Worm (Caenorhabditis elegans) whole organism, L3 larva: ENCODE data around the gene ugt-32.

ENCODE experiments used
- ama-1 ChIP-seq: fragments of 150-350 bp; optimal IDR thresholded peaks from 2 replicates; lab custom pipeline; 2018
- ceh-16 ChIP-seq: sonication (generic microtip); optimal IDR thresholded peaks from 2 replicates; lab custom pipeline; 2017; ENCODE audit warnings: missing biosample characterization, missing genetic modification characterization
- egl-27 ChIP-seq: sonication (generic microtip); optimal IDR thresholded peaks from 4 replicates; lab custom pipeline; 2017; ENCODE audit warnings: missing biosample characterization, missing genetic modification reagents, missing genetic modification characterization
- elt-2 ChIP-seq: sonication (generic microtip); optimal IDR thresholded peaks from 2 replicates; lab custom pipeline; 2016; ENCODE audit warnings: missing genetic modification reagents, mild to moderate bottlenecking, missing genetic modification characterization, missing compliant biosample characterization
- elt-3 ChIP-seq, 3 experiments: fragments of 150-350 bp in 1 of 3; sonication (generic microtip) in 2 of 3; optimal IDR thresholded peaks; 2 replicates in 2 of 3; 4 replicates in 1 of 3; lab custom pipeline; 2014 to 2017; ENCODE audit warnings: missing biosample characterization in 3 of 3, missing genetic modification characterization in 3 of 3
- lin-15B ChIP-seq: fragments of 150-350 bp; optimal IDR thresholded peaks from 2 replicates; lab custom pipeline; 2014; ENCODE audit warnings: missing biosample characterization, missing genetic modification characterization
- nhr-11 ChIP-seq: fragments of 150-350 bp; optimal IDR thresholded peaks from 2 replicates; lab custom pipeline; 2014; ENCODE audit warnings: missing biosample characterization, missing genetic modification characterization
- nhr-23 ChIP-seq: fragments of 150-350 bp; optimal IDR thresholded peaks from 2 replicates; lab custom pipeline; 2014; ENCODE audit warnings: missing biosample characterization, missing genetic modification reagents, missing genetic modification characterization
- nhr-43 ChIP-seq: sonication (generic microtip); optimal IDR thresholded peaks from 2 replicates; lab custom pipeline; 2016; ENCODE audit warnings: mild to moderate bottlenecking, missing genetic modification characterization, missing compliant biosample characterization; ENCODE audit not compliant: poor library complexity, severe bottlenecking
- nhr-67 ChIP-seq: fragments of 150-350 bp; optimal IDR thresholded peaks from 2 replicates; lab custom pipeline; 2014; ENCODE audit warnings: missing biosample characterization, missing genetic modification characterization
- pqm-1 ChIP-seq: fragments of 150-350 bp; optimal IDR thresholded peaks from 2 replicates; lab custom pipeline; 2017; ENCODE audit warnings: missing biosample characterization, missing genetic modification characterization, inconsistent platforms
- snpc-4 ChIP-seq: fragments of 150-350 bp; optimal IDR thresholded peaks from 2 replicates; lab custom pipeline; 2014; ENCODE audit warnings: missing biosample characterization, missing genetic modification characterization
- tbx-2 ChIP-seq: sonication (generic microtip); optimal IDR thresholded peaks from 2 replicates; lab custom pipeline; 2016; ENCODE audit warnings: mild to moderate bottlenecking, missing genetic modification characterization, missing compliant biosample characterization
- unc-62 ChIP-seq: fragments of 150-350 bp; sonication (generic microtip); optimal IDR thresholded peaks from 4 replicates; lab custom pipeline; 2014; ENCODE audit warnings: missing biosample characterization, missing genetic modification reagents, missing genetic modification characterization

DNA sequence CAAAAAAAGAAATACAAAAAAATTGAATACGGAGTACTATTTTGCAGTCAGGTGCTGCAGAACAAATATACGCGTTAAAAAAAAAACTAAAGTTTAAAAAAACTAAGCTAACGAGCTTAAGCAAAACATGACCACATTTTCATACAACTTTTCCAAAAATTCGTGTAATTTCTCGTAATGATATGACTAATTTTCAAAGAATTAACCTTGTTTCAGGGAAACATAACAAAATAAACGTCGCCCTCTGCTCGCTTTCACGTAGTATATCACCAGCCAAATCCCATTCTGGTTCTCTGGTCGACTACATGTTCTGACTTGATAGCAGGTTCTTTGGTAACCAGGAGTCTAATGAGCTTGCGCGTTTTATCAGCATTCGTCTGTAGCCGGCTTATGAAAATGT is 26.6 kb upstream of the ugt-32 start:
- no peak for TF ChIP-seq elt-3 (tag; optimal IDR thresholded peaks at IDR 0.05; lab: Kevin White, UChicago)
- no peak for TF ChIP-seq unc-62 (GFP tag; lab: Kevin White, UChicago)
- TF ChIP-seq nhr-67 (tag; lab: Kevin White, UChicago), result no peak
- TF ChIP-seq pqm-1 (tag; lab: Kevin White, UChicago), result no peak
- TF ChIP-seq snpc-4, result no peak
- TF ChIP-seq ama-1 (lab: Kevin White, UChicago), result no peak
- no peak for TF ChIP-seq nhr-43
- TF ChIP-seq nhr-11 (tag; lab: Kevin White, UChicago), result peak; percentile 81
- TF ChIP-seq tbx-2 (tag; lab: Kevin White, UChicago), result no peak
- no peak for TF ChIP-seq elt-2 (tag; lab: Kevin White, UChicago)
- no peak for TF ChIP-seq nhr-23 (tag; lab: Kevin White, UChicago)
- TF ChIP-seq egl-27, result no peak
- no peak for TF ChIP-seq lin-15B (tag; lab: Kevin White, UChicago)
- no peak for TF ChIP-seq ceh-16 (tag; lab: Kevin White, UChicago)
